Worm (Caenorhabditis elegans): ENCODE data around the gene T24C12.1.
A peak's percentile ranks its signal among the peaks of the same experiment; 100 is the strongest.

Gene T24C12.1

DNA sequence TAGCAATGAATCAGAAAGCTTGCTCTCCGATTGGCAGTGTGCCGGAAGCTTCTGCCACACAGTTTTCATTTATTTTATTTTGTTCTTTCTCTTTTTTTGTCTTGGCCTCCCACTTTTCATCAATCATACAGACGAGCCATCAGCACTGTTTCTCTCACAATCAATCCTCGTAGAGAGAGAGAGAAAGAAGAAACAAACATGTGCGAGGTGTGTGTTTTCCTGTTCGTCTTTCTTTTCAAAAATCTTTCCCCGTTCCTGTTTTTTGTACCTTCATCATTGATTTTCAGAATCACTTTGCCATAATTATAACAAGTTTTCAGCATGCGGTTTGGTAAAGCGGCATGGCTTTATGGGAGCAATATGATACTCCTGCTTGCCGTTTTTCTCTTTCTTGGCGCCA is at the start of gene T24C12.1:
Gene T24C12.1, plus strand, starts transcription at position 301 of the 400 bp plus-strand sequence.
- TF ChIP-seq nhr-47 (tag; optimal IDR thresholded peaks at IDR 0.05) = no peak
- TF ChIP-seq pqm-1 (tag; optimal IDR thresholded peaks at IDR 0.05) = no peak
- TF ChIP-seq C04F5.9 (tag; optimal IDR thresholded peaks at IDR 0.05) = no peak
- TF ChIP-seq nhr-77 (tag; optimal IDR thresholded peaks at IDR 0.05) = no peak
- TF ChIP-seq jun-1 (tag; optimal IDR thresholded peaks at IDR 0.05) = no peak
- TF ChIP-seq ceh-88 (GFP tag; IDR thresholded peaks at IDR 0.05) = no peak
- TF ChIP-seq ces-1 (GFP tag; optimal IDR thresholded peaks at IDR 0.05) = no peak
- no peak for TF ChIP-seq aha-1 (tag; optimal IDR thresholded peaks at IDR 0.05)
- TF ChIP-seq ets-5 (GFP tag; IDR thresholded peaks at IDR 0.05) = no peak
- no peak for TF ChIP-seq nhr-19 (GFP tag; conservative IDR thresholded peaks at IDR 0.05)
- no peak for TF ChIP-seq nhr-11 (tag; optimal IDR thresholded peaks at IDR 0.05)
- no peak for TF ChIP-seq ama-1 (optimal IDR thresholded peaks at IDR 0.05)
- TF ChIP-seq C34B4.2 (tag; optimal IDR thresholded peaks at IDR 0.05) = no peak
- TF ChIP-seq unc-98 (GFP tag; IDR thresholded peaks at IDR 0.05) = no peak
- no peak for TF ChIP-seq unc-86 (tag; optimal IDR thresholded peaks at IDR 0.05)

DNA sequence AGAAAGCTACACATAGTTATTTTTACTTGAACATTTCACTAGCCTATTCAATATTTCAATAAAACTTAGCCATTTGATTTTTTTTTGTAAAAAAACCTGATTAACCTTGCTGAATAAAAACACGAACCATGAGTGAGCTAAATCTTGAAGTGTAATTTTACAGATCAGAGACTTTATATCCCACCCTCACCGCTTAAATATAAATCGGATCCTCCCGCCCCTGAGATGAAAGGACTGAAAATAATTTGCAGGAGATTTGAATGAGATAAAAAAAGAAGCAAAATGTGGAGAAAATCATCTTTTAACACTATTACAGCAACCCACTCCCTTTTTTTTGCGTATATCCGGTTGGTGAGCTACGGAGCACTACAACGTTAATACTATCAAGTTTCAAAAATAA is 49.2 kb upstream of the T24C12.1 start, which contains the start of gene npax-2:
Gene npax-2, minus strand, starts transcription at position 101 of the 400 bp plus-strand sequence.
- TF ChIP-seq unc-62 (GFP tag; optimal IDR thresholded peaks at IDR 0.05) (no peak), snu-23 (GFP tag; optimal IDR thresholded peaks at IDR 0.05) (no peak), Y116A8C.19 (tag; optimal IDR thresholded peaks at IDR 0.05; ENCODE audit: borderline replicate concordance) (no peak), mef-2 (tag; optimal IDR thresholded peaks at IDR 0.05) (no peak), blmp-1 (tag; optimal IDR thresholded peaks at IDR 0.05) (no peak), skn-1 (tag; optimal IDR thresholded peaks at IDR 0.05) (no peak), zag-1 (tag; optimal IDR thresholded peaks at IDR 0.05) (no peak)

DNA sequence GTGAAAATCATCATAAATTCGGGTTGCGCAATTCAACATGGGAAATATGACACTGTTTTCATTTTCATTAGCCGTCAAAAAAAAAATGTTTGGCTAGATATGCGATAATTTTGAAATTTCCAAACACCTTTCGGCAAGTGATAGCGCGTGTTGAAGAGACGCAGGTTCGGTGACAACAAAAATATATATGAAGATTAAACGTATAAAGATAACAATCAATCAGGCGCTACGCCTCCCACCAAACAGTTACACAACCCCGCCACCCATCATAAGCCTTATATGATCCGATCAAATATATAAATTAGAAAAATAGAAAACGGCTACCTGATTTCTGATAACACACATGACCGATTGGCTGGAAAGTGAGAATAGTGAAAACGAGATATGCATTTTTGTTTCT is 47.2 kb upstream of the T24C12.1 start:
- no peak for TF ChIP-seq ceh-8 (GFP tag; optimal IDR thresholded peaks at IDR 0.05)
- no peak for TF ChIP-seq F16B12.6 (tag; optimal IDR thresholded peaks at IDR 0.05)
- no peak for TF ChIP-seq elt-2 (tag; optimal IDR thresholded peaks at IDR 0.05)
- no peak for TF ChIP-seq nhr-28 (tag; optimal IDR thresholded peaks at IDR 0.05)
- TF ChIP-seq hlh-17 (GFP tag; optimal IDR thresholded peaks at IDR 0.05; ENCODE audit: borderline replicate concordance) = no peak
- peak; percentile 87 for TF ChIP-seq blmp-1 (tag; optimal IDR thresholded peaks at IDR 0.05)
- TF ChIP-seq ztf-11 (tag; optimal IDR thresholded peaks at IDR 0.05) = no peak
- no peak for TF ChIP-seq sox-4 (tag; optimal IDR thresholded peaks at IDR 0.05)
- no peak for TF ChIP-seq lin-39 (tag; optimal IDR thresholded peaks at IDR 0.05)
- no peak for TF ChIP-seq Y116A8C.19 (tag; optimal IDR thresholded peaks at IDR 0.05; ENCODE audit: borderline replicate concordance)
- TF ChIP-seq C16A3.4 (tag; optimal IDR thresholded peaks at IDR 0.05) = no peak
- no peak for TF ChIP-seq jun-1 (tag; optimal IDR thresholded peaks at IDR 0.05)
- TF ChIP-seq rnt-1 (tag; optimal IDR thresholded peaks at IDR 0.05) = no peak
- TF ChIP-seq nhr-84 (tag; optimal IDR thresholded peaks at IDR 0.05) = no peak
- TF ChIP-seq dpl-1 (GFP tag; optimal IDR thresholded peaks at IDR 0.05) = no peak
- TF ChIP-seq mep-1 (tag; optimal IDR thresholded peaks at IDR 0.05) = no peak
- peak; percentile 71 for TF ChIP-seq nhr-85 (tag)
- TF ChIP-seq snu-23 (GFP tag; optimal IDR thresholded peaks at IDR 0.05) = no peak
- no peak for TF ChIP-seq hlh-4 (tag; optimal IDR thresholded peaks at IDR 0.05)
- TF ChIP-seq tlp-1 (tag; optimal IDR thresholded peaks at IDR 0.05) = no peak
- peak in 1 of 6 experiments; percentile 32 for TF ChIP-seq elt-3 (tag; optimal IDR thresholded peaks at IDR 0.05)
- no peak for TF ChIP-seq vab-15 (tag; optimal IDR thresholded peaks at IDR 0.05)

DNA sequence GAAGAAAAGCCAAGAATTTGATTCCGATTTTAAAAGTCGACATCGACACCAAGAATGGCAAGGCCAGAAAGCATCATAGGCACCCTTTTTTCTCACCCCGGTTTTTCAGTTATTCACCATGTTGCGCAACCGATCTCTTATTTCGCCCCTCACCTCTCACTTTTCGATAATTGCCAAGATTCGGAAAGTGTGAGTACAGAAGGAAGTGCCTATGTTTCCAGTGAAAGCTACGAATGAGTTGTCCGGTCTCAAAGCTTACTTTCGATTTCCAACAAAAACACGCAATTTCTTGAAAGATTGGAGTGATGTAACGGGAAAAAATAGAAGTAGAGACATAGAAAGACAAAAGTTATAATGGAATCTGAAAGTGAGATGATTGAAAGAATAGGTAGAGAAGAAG is 45.5 kb upstream of the T24C12.1 start:
- TF ChIP-seq mab-9 (GFP tag; IDR thresholded peaks at IDR 0.05) = no peak
- TF ChIP-seq blmp-1 (tag; optimal IDR thresholded peaks at IDR 0.05) = peak; percentile 70

All from whole organism, L1 larva.